Worm (Caenorhabditis elegans): ENCODE measurements around the gene K11H12.5.

K11H12.5 gene

DNA sequence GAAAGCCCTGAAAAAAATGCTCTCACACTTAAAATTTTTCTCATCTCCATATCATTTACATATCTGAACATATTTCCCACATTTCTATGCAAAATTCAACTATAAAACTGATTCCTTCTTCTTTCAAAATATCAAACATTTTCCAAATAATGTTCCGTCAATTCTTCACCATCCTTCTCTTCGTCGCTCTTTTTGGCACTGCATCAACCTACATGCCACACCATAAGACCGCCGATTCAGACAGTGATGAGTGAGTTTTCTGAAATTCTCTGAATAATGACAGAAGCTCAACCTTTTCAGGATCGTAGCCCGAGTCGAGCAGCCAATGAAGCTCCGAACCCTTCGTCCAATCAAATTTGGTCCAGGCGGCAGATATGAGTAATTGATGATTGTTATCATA, at the start of gene K11H12.5:
Gene K11H12.5 (plus strand): TSS at position 301 of the 400 bp plus-strand sequence.
- no peak for TF ChIP-seq unc-62 (GFP tag; optimal IDR thresholded peaks at IDR 0.05)

DNA sequence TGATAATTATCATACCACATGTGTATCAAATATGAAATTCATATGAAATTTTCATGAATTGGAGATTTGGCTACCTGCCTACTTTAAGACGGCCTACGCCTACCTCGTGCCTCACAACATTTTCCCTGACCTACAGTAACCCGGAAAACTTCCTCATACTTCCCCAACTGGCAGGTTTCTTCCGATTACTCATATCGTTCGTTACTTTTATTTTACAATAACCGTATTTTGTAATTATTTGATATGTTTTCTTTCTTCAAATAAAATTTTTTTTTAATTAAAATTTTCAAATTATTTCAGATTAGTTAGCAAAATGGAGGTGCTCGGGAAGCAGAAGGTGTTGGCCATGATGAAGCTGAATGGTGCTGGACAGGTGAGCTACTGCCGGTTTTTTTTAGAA, 49.1 kb upstream of the K11H12.5 start, which contains the start of gene nhr-76:
Gene nhr-76 (plus strand): TSS at position 301 of the 400 bp plus-strand sequence.
- TF ChIP-seq unc-62 (GFP tag; optimal IDR thresholded peaks at IDR 0.05): no peak

DNA sequence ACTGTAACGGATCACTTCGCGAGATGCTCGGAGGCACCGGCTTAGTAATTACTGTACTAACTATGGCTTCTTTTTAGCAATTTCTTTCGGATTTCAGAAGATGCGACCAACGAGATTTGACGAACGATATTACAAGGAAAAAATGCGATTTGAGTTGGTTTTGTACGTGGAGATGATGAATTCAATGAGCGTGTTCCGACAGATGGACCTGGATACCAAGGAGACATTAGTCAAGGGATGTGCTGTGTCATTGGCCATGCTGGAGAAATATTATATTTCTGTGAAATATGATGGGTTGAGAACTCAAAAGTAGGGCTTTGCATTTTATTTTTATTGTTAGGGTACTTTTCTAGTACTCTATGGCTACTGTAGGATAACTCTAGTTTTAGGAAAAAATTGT, 45.8 kb upstream of the K11H12.5 start:
- no peak for TF ChIP-seq unc-62 (GFP tag; optimal IDR thresholded peaks at IDR 0.05)

DNA sequence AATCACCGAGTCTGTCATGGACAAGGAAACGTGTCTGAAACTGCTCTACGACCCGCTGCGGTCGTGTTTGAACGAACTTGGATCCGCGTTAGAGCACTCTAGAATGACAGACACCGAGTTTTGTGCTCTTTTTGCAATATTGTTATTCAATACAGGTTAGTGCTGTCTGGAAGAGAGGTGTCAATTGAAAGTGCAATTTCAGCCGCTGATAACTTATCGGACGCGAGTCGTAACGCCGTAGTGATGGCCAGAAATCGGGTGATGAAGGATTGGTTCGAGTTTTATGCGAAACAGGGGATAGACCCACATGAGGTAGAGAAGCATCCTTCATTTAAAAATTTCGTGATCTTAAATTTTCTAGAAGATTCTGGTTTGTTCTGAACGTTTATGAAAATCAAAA, 44.5 kb upstream of the K11H12.5 start:
- no peak for TF ChIP-seq unc-62 (GFP tag; optimal IDR thresholded peaks at IDR 0.05)

DNA sequence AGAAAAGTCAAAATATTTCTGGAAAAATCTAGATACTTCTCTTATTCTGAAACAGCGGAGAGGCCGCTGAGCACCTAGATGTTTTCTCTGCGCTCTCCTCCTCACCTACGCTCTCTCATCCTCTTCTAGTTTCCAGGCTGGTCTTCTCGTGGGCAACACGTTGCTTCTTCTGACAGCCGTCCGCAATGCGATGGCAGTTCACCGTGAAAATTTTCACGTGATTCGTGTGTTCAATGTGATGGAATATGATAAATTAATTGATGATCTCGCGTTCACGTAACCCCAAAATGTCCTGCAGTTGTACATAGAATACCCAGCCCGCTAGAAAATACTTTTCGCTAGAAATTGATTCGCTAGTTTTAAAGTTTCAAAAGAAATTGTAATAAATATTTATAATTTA, 42.8 kb upstream of the K11H12.5 start:
- TF ChIP-seq unc-62 (GFP tag; optimal IDR thresholded peaks at IDR 0.05): no peak

DNA sequence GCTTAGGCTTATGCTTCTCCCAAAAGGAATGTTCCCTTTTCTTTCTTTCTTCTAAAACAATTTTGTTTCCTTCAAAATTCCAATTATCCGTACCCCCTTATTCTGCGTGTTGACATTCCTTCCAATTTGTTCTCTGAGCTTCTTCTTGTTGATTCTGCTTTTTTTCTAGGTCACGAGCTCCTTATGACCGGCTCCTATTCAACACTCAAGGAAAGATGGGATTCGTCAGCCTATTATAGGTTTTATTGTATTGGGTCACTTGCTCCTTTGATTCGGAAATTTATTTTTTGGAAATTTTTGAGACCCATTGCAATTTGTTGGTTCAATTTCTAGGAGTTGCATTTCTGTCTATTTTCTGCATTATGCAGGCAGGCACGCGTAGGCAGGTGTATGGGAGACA, 37.2 kb upstream of the K11H12.5 start:
- no peak for TF ChIP-seq unc-62 (GFP tag; optimal IDR thresholded peaks at IDR 0.05)

DNA sequence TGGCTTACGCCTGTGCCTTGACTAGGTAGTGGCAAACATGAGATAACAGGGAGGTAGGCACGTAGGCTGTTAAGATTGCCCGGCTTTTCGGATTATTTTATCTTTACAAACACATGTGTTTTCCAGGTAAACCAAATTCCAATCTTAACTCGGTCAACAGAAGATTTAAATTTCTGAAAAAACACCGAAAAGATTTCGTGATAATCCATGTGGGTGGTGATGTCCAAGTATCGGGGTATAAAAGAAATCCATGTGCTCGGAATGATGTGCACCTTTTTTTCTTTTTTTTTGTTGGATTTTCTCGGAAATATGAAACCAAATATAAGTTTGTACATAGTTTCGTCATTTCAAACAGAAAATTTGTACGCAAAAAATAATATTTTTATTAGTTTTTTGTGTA, 32.9 kb upstream of the K11H12.5 start:
- no peak for TF ChIP-seq unc-62 (GFP tag; optimal IDR thresholded peaks at IDR 0.05)

DNA sequence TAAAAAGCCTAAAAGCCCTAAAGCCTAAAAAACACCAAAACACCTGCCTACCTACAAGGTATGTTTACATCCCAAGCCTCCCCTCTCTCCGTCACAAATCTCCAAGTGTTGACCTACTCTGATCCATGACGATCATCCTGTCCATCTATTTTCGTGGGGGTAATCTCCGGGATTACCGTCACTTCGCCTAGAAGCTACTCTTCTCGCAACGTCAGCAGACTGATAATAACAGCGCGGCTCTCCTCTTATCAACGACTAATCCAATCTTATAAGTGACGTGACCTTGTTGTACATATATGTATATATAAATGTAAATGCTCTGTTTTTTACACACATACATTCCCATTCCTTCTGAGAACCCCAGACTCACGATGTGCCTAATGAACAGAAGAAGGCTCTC, 28.0 kb upstream of the K11H12.5 start:
- TF ChIP-seq unc-62 (GFP tag; optimal IDR thresholded peaks at IDR 0.05): no peak

DNA sequence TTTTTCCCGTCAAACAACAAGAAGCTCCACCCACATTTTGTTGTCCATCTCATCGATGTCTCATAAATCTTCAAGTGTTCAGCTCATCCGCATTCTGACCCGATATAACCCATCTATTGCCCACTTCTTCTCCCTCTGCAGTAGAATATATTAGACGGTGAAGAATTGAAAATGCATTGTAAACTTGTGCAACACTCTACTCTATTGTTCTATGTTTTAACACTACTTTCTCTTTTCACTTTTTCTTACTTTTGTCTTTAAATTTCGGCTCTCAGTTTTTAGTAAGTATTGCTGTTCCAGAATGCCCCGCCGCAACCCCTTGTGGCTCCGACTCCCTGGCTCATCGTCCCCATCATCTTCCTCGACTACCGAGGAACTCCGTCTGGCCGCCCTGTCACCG, 27.0 kb upstream of the K11H12.5 start, which contains the start of gene K11H12.9:
Gene K11H12.9 (plus strand): TSS at position 301 of the 400 bp plus-strand sequence.
- no peak for TF ChIP-seq unc-62 (GFP tag; optimal IDR thresholded peaks at IDR 0.05)

DNA sequence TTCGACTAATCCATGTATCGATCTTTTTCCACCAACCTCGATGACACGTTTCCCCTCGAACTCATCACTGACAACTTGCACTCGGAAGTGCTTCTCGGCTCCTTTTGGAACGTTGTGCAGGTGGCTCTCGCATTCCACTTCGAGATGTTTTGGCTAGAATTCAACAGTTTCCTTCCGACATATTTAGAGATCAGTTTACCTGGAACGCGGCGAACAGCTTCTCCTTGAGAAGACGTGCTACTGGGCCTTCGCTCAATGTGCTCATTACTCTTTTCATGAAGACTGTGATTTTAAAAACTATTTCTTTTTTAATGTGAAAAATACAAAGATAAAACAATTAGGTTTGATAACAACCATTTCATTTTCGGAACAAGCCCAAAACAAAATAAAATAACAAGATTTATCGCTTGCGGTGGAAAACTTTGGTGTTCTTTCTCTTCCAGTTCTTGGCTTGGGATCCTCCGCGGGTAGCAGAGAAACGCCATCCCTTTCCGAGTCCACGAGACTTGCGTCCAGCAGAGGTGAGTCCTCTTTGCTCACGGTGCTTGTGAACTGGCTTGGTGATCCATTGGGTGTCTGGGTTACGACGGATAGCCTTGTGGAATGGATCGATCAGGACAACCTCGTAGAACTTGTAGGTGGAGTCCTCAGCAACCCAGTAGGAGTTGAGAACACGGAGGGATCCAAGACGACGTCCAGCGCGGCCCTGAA, 23.1 kb upstream of the K11H12.5 start, which contains the start of gene K11H12.1:
Gene K11H12.1 (minus strand): TSS at position 284 of the 711 bp plus-strand sequence.
- TF ChIP-seq unc-62 (GFP tag; optimal IDR thresholded peaks at IDR 0.05): no peak

DNA sequence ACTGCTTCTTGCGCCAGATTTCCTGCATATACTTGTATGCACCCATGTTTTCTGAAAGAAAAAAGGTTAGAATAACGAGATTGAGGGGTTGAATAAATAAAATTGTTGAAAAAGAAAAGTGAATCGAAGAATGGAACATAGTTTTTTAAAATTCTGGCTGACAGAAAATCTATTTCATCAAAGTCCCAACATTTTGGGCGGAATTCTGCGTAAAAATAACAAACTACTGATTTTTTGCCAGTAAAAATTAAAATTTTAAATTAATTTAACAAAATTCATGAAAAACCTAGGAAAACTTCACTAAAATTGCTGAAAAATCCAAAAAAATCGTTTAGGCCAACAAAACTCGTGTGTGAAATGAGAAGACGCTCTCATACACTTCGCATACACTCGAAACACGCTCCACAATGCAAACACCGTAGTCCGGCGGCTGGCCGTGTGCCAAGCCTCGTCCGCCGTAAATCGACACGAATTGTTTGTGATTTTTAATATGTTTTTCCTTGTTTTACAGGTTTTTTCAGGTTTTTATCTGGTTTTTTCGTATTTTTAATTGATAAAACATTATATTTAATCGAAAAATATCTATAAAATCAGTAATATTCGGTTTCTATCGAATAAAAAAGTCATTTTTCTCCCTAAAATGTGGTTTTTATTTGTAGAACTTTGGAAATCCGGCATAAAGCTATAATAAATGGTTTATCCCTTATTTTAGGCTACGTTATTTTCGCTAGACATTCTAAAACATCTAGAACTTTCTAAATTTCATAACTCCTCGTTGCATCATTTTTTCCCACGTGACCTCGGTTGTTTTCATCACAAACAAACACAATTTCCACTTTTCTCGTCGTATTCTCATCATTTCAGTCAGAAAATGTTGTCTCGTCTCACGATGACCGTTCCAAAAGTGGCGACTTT, 21.6 kb upstream of the K11H12.5 start, which contains the start of the genes rpl-15 and K11H12.8:
Gene rpl-15 (minus strand): TSS at position 51 of the 915 bp plus-strand sequence.
Gene K11H12.8 (plus strand): TSS at position 865 of the 915 bp plus-strand sequence.
- TF ChIP-seq unc-62 (GFP tag; optimal IDR thresholded peaks at IDR 0.05): peak; percentile 54

DNA sequence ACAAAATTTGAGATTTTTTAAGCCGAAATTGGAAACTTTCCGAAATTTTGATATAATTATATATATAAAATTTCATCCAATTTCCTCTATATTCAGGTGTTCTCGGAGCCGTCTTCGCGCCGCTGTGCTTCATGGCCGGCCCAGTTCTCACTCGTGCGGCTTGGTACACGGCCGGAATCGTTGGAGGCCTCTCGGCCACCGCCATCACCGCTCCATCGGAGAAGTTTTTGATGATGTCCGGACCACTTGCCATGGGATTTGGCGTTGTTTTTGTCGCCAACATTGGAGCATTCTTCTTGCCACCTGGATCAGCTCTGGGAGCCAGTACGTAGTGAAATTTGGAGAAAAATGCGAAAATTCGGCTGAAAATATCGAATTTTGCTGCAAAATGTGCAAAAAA, 19.3 kb upstream of the K11H12.5 start:
- no peak for TF ChIP-seq unc-62 (GFP tag; optimal IDR thresholded peaks at IDR 0.05)

DNA sequence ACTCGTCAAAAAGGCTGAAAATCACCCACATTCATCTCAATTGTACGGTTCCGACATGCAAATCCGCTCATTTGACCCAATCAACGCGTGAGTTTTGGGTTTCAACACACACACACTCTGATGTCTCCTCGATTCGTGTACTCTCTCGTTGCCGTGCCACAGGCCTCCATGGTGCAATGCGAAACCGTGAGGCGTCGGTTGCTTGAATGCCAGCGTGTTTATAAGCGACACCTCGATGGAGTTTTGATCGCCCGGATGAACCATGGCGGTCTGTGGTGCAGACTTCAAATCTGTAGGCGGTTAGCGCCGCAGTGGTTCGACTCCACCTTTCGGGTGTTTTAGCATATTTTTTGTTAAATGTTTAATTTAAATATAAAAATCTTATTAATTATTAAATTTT, 18.4 kb upstream of the K11H12.5 start:
- TF ChIP-seq unc-62 (GFP tag; optimal IDR thresholded peaks at IDR 0.05): no peak

DNA sequence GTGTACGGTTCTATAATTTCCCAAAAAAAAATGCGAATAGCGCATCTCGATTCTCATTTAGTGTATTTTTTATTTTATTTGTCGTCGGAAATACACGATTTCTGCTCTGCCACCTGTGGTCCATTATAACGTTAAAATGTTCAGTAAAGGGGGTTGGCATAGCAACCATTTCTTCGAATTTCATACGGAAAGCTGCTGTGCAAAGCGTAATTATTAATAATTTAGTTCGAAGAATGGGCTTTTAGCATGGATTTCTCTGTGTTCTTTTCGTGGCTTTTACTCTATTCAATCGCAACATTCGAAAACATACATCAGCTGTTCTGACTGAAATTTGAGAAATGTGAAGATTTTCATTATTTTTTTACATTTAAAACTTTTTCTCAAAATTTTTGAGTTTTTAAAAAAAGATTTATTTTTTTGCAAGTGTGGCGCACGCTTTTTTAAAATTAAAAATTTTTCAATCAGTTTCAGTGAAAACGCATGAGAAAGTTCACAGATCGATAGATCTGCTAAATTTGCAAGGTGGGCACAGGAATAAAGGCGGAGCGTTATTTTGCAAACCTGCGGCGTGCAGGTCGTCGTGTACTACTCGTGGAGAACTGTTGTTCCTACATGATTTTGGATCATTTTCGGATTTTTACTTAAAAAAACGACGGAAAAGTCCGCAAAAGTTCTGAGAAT, 17.7 kb upstream of the K11H12.5 start:
- no peak for TF ChIP-seq unc-62 (GFP tag; optimal IDR thresholded peaks at IDR 0.05)

DNA sequence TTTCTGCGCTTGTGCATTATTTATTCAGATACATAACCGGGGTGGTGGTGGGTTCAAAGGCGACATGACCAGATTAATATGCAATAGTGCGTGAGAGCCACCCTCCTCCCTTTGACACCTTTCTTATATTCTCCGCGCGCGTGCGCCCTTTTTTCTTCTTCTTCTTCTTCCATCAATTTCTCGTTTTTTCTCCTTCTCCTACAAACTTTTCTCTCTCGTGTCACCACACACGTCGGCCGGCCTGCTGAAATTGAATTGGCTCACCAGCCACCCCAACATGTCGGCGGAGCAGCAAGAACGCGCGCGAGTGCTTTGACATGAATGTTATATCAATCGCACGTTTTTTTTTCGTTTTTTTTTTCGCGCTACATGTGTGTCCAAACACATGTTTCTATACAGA, 16.8 kb upstream of the K11H12.5 start:
- no peak for TF ChIP-seq unc-62 (GFP tag; optimal IDR thresholded peaks at IDR 0.05)

DNA sequence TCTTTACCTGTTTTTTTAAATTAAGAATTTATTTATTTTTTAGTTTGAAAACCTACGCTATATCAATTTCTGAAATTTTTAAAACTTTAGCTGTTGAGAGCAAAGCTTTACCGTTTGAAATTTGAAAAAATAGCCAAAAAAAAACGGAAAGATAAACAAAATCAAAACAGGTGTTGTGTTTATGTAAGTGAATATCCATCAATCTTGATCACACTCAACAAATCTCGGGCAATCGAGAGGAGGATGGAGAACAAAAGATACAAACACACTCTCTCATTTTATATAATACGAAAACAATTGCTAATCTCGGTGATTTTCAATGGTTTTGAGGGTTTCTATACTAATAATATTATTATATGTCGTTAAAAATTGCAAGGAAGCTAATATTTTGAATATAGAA, 14.8 kb upstream of the K11H12.5 start:
- no peak for TF ChIP-seq unc-62 (GFP tag; optimal IDR thresholded peaks at IDR 0.05)
